Worm (Caenorhabditis elegans) whole organism, L4 larva: ENCODE measurements around the gene gly-1.
A peak's percentile ranks its signal among the peaks of the same experiment; 100 is the strongest.

Experiments used
- F26F4.8 ChIP-seq: fragments of 200-800 bp; sonication (Bioruptor generic); conservative IDR thresholded peaks from 2 replicates; pipeline ENCODE4 v1.3.6; 2022; ENCODE audit warnings: missing genetic modification characterization, missing compliant biosample characterization
- Y48G9A.11 ChIP-seq: fragments of 200-800 bp; sonication (Bioruptor generic); IDR thresholded peaks from 2 replicates; pipeline ENCODE4 v1.3.6; 2022; ENCODE audit warnings: missing genetic modification reagents, missing genetic modification characterization, missing compliant biosample characterization
- Y5F2A.4 ChIP-seq: fragments of 200-800 bp; sonication (Bioruptor generic); optimal IDR thresholded peaks from 2 replicates; lab custom pipeline; 2018; ENCODE audit warnings: mild to moderate bottlenecking, missing genetic modification characterization, missing compliant biosample characterization
- Y75B8A.6 ChIP-seq: fragments of 200-800 bp; sonication (Bioruptor generic); IDR thresholded peaks from 2 replicates; pipeline ENCODE4 v1.3.6; 2022; ENCODE audit warnings: missing genetic modification reagents, missing genetic modification characterization, missing compliant biosample characterization
- ZK546.5 ChIP-seq, 2 experiments: sonication (generic microtip); optimal IDR thresholded peaks; 2 replicates each; lab custom pipeline; 2017; ENCODE audit warnings: missing biosample characterization in 2 of 2, missing genetic modification characterization in 2 of 2
- aha-1 ChIP-seq: fragments of 150-350 bp; peaks from one replicate; lab custom pipeline; 2014; ENCODE audit warnings: missing biosample characterization, missing genetic modification characterization
- ama-1 ChIP-seq: fragments of 150-350 bp; optimal IDR thresholded peaks from 2 replicates; lab custom pipeline; 2014; ENCODE audit warnings: inconsistent platforms, mixed read lengths
- ceh-44 ChIP-seq: fragments of 200-800 bp; sonication (Bioruptor generic); IDR thresholded peaks from 2 replicates; pipeline ENCODE4 v1.3.6; 2022; ENCODE audit warnings: missing genetic modification reagents, missing genetic modification characterization, missing compliant biosample characterization
- ces-1 ChIP-seq: fragments of 150-350 bp; sonication (generic microtip); optimal IDR thresholded peaks from 4 replicates; lab custom pipeline; 2014; ENCODE audit warnings: missing biosample characterization, missing genetic modification reagents, missing genetic modification characterization
- daf-16 ChIP-seq, 3 experiments: sonication (generic microtip); optimal IDR thresholded peaks; 2 replicates each; lab custom pipeline; 2016 to 2017; ENCODE audit warnings: missing genetic modification characterization in 3 of 3, missing genetic modification reagents in 3 of 3, mild to moderate bottlenecking in 2 of 3, missing compliant biosample characterization in 2 of 3, missing biosample characterization in 1 of 3, moderate library complexity in 1 of 3
- dmd-6 ChIP-seq: fragments of 200-800 bp; sonication (Bioruptor generic); IDR thresholded peaks from 2 replicates; pipeline ENCODE4 v1.3.6; 2022; ENCODE audit warnings: missing genetic modification reagents, missing genetic modification characterization, missing compliant biosample characterization
- dmd-8 ChIP-seq: fragments of 200-800 bp; sonication (Bioruptor generic); IDR thresholded peaks from 2 replicates; pipeline ENCODE4 v1.3.6; 2022; ENCODE audit warnings: missing genetic modification characterization, missing compliant biosample characterization
- dmd-9 ChIP-seq: fragments of 200-800 bp; sonication (Bioruptor generic); IDR thresholded peaks from 2 replicates; pipeline ENCODE4 v1.3.6; 2022; ENCODE audit warnings: missing genetic modification reagents, missing genetic modification characterization, missing compliant biosample characterization
- dve-1 ChIP-seq: sonication (generic microtip); optimal IDR thresholded peaks from 2 replicates; lab custom pipeline; 2017; ENCODE audit warnings: antibody characterized with exemption, mild to moderate bottlenecking, missing genetic modification characterization, missing compliant biosample characterization; ENCODE audit not compliant: insufficient read depth
- egl-43 ChIP-seq: fragments of 200-800 bp; sonication (Bioruptor generic); IDR thresholded peaks from 2 replicates; pipeline ENCODE4 v1.3.6; 2022; ENCODE audit warnings: missing genetic modification reagents, missing genetic modification characterization, missing compliant biosample characterization
- lin-1 ChIP-seq: fragments of 200-800 bp; sonication (Bioruptor generic); IDR thresholded peaks from 2 replicates; pipeline ENCODE4 v1.3.6; 2022; ENCODE audit warnings: missing genetic modification reagents, missing genetic modification characterization, missing compliant biosample characterization
- lsy-2 ChIP-seq, 2 experiments: fragments of 150-350 bp in 1 of 2; sonication (generic microtip) in 1 of 2; optimal IDR thresholded peaks; 2 replicates each; lab custom pipeline; 2014 to 2017; ENCODE audit warnings: missing biosample characterization in 2 of 2, missing genetic modification characterization in 2 of 2
- madf-5 ChIP-seq, 2 experiments: fragments of 200-800 bp; sonication (Bioruptor generic); IDR thresholded peaks; 2 replicates each; pipeline ENCODE4 v1.3.6; 2022; ENCODE audit warnings: missing compliant biosample characterization in 2 of 2, missing genetic modification characterization in 2 of 2
- madf-9 ChIP-seq: fragments of 200-800 bp; sonication (Bioruptor generic); conservative IDR thresholded peaks from 2 replicates; pipeline ENCODE4 v1.3.6; 2022; ENCODE audit warnings: missing genetic modification reagents, missing genetic modification characterization, missing compliant biosample characterization
- mep-1 ChIP-seq: fragments of 150-350 bp; sonication (generic microtip); optimal IDR thresholded peaks from 3 replicates; lab custom pipeline; 2014; ENCODE audit warnings: missing biosample characterization, missing genetic modification characterization
- mes-2 ChIP-seq: sonication (generic microtip); optimal IDR thresholded peaks from 2 replicates; lab custom pipeline; 2016; ENCODE audit warnings: missing genotype, mild to moderate bottlenecking, missing genetic modification characterization, missing compliant biosample characterization; ENCODE audit not compliant: poor library complexity, severe bottlenecking
- mxl-2 ChIP-seq: fragments of 200-800 bp; sonication (Bioruptor generic); conservative IDR thresholded peaks from 2 replicates; pipeline ENCODE4 v1.3.6; 2022; ENCODE audit warnings: missing genetic modification reagents, missing genetic modification characterization, missing compliant biosample characterization
- mxl-3 ChIP-seq: fragments of 200-800 bp; sonication (Bioruptor generic); optimal IDR thresholded peaks from 2 replicates; lab custom pipeline; 2018; ENCODE audit warnings: mild to moderate bottlenecking, missing genetic modification characterization, missing compliant biosample characterization
- nhr-10 ChIP-seq: fragments of 150-350 bp; optimal IDR thresholded peaks from 2 replicates; lab custom pipeline; 2014; ENCODE audit warnings: missing biosample characterization, missing genetic modification characterization
- nhr-11 ChIP-seq: fragments of 150-350 bp; optimal IDR thresholded peaks from 2 replicates; lab custom pipeline; 2014; ENCODE audit warnings: missing biosample characterization, missing genetic modification characterization
- nhr-28 ChIP-seq: fragments of 150-350 bp; optimal IDR thresholded peaks from 2 replicates; lab custom pipeline; 2014; ENCODE audit warnings: missing biosample characterization, missing genetic modification characterization
- nhr-41 ChIP-seq: fragments of 200-800 bp; sonication (Bioruptor generic); IDR thresholded peaks from 2 replicates; pipeline ENCODE4 v1.3.6; 2022; ENCODE audit warnings: missing genetic modification reagents, missing genetic modification characterization, missing compliant biosample characterization
- nhr-76 ChIP-seq: fragments of 150-350 bp; optimal IDR thresholded peaks from 2 replicates; lab custom pipeline; 2014; ENCODE audit warnings: missing biosample characterization, missing genetic modification characterization
- nhr-77 ChIP-seq: fragments of 150-350 bp; optimal IDR thresholded peaks from 2 replicates; lab custom pipeline; 2014; ENCODE audit warnings: missing biosample characterization, missing genetic modification characterization
- php-3 ChIP-seq: fragments of 200-800 bp; sonication (Bioruptor generic); IDR thresholded peaks from 2 replicates; pipeline ENCODE4 v1.3.6; 2022; ENCODE audit warnings: missing genetic modification reagents, missing genetic modification characterization, missing compliant biosample characterization
- pqm-1 ChIP-seq: sonication (generic microtip); optimal IDR thresholded peaks from 2 replicates; lab custom pipeline; 2017; ENCODE audit warnings: missing biosample characterization, missing genetic modification characterization
- rbr-2 ChIP-seq: sonication (generic microtip); optimal IDR thresholded peaks from 2 replicates; lab custom pipeline; 2016; ENCODE audit warnings: missing genotype, missing genetic modification characterization, missing compliant biosample characterization
- skn-1 ChIP-seq: fragments of 150-350 bp; optimal IDR thresholded peaks from 2 replicates; lab custom pipeline; 2014; ENCODE audit warnings: missing biosample characterization, missing genetic modification characterization
- snpc-1.2 ChIP-seq: fragments of 200-800 bp; sonication (Bioruptor generic); IDR thresholded peaks from 2 replicates; pipeline ENCODE4 v1.3.6; 2022; ENCODE audit warnings: missing genetic modification reagents, missing genetic modification characterization, missing compliant biosample characterization
- unc-62 ChIP-seq, 3 experiments: fragments of 150-350 bp in 1 of 3; sonication (generic microtip); optimal IDR thresholded peaks in 2 of 3; peaks in 1 of 3; 1 replicate in 1 of 3; 2 replicates in 2 of 3; lab custom pipeline; 2014 to 2017; ENCODE audit warnings: missing biosample characterization in 3 of 3, missing genetic modification characterization in 3 of 3, missing genetic modification reagents in 3 of 3, missing genotype in 1 of 3
- vab-7 ChIP-seq: fragments of 200-800 bp; sonication (Bioruptor generic); IDR thresholded peaks from 2 replicates; pipeline ENCODE4 v1.3.6; 2022; ENCODE audit warnings: missing genetic modification reagents, missing genetic modification characterization, missing compliant biosample characterization
- zag-1 ChIP-seq: fragments of 150-350 bp; optimal IDR thresholded peaks from 2 replicates; lab custom pipeline; 2014; ENCODE audit warnings: missing biosample characterization, missing genetic modification characterization
- ztf-11 ChIP-seq: fragments of 150-350 bp; optimal IDR thresholded peaks from 2 replicates; lab custom pipeline; 2014; ENCODE audit warnings: missing biosample characterization, missing genetic modification characterization

The gly-1 gene

ce11 chrII:10917174-10917573 is 15.2 kb upstream of the gly-1 start, which contains the start of gene F44F4.10:
Gene F44F4.10 (minus strand): TSS chrII:10917274.
- TF ChIP-seq daf-16 (GFP tag; optimal IDR thresholded peaks at IDR 0.05; lab: Kevin White, UChicago) (no peak), daf-16 (tag; optimal IDR thresholded peaks at IDR 0.05; lab: Kevin White, UChicago) (no peak), unc-62 (GFP tag; optimal IDR thresholded peaks at IDR 0.05 in 1 of 2; lab: Kevin White, UChicago) (peak in 1 of 2 experiments; percentile 48), unc-62 (tag; optimal IDR thresholded peaks at IDR 0.05; lab: Kevin White, UChicago) (no peak)

ce11 chrII:10915732-10916131 is 13.7 kb upstream of the gly-1 start, which contains the start of gene F44F4.9:
Gene F44F4.9 (minus strand): TSS chrII:10915832.
- no peak for TF ChIP-seq dmd-8 (GFP tag; lab: Robert Waterston, UW)
- no peak for TF ChIP-seq php-3 (GFP tag; lab: Robert Waterston, UW)
- TF ChIP-seq vab-7: no peak
- no peak for TF ChIP-seq nhr-41 (GFP tag; lab: Robert Waterston, UW)
- TF ChIP-seq mes-2: no peak

ce11 chrII:10914366-10914765 is 12.4 kb upstream of the gly-1 start, which contains the start of gene F44F4.15:
Gene F44F4.15 (plus strand): TSS chrII:10914666.
- TF ChIP-seq lin-1 (GFP tag; lab: Robert Waterston, UW) (no peak), skn-1 (tag; lab: Kevin White, UChicago) (no peak), mxl-3 (GFP tag; lab: Kevin White, UChicago) (no peak), nhr-11 (tag; lab: Kevin White, UChicago) (no peak), aha-1 (tag; lab: Kevin White, UChicago) (no peak), egl-43 (GFP tag; lab: Robert Waterston, UW) (no peak), nhr-77 (tag; lab: Kevin White, UChicago) (no peak), ZK546.5 (tag; optimal IDR thresholded peaks at IDR 0.05; lab: Kevin White, UChicago) (no peak), rbr-2 (tag; lab: Kevin White, UChicago) (no peak), ceh-44 (GFP tag; lab: Robert Waterston, UW) (no peak), dve-1 (tag; lab: Kevin White, UChicago) (no peak), madf-5 (GFP tag; IDR thresholded peaks at IDR 0.05; lab: Robert Waterston, UW) (no peak)

- TF ChIP-seq Y5F2A.4 (no peak), unc-62 (GFP tag; optimal IDR thresholded peaks at IDR 0.05 in 1 of 2; lab: Kevin White, UChicago) (peak in 1 of 2 experiments; percentile 96), unc-62 (tag; optimal IDR thresholded peaks at IDR 0.05; lab: Kevin White, UChicago) (no peak), dmd-6 (GFP tag; lab: Robert Waterston, UW) (no peak), nhr-76 (tag; lab: Kevin White, UChicago) (no peak)
These were observed 11.0 kb upstream of the gly-1 start for ce11 chrII:10912995-10913394.

ce11 chrII:10910219-10910618 is 8.2 kb upstream of the gly-1 start, which contains the start of gene sra-11:
Gene sra-11 (minus strand): TSS chrII:10910319.
- TF ChIP-seq daf-16 (GFP tag; optimal IDR thresholded peaks at IDR 0.05; lab: Kevin White, UChicago): no peak
- no peak for TF ChIP-seq daf-16 (tag; optimal IDR thresholded peaks at IDR 0.05; lab: Kevin White, UChicago)
- no peak for TF ChIP-seq ama-1 (lab: Kevin White, UChicago)
- TF ChIP-seq F26F4.8: no peak
- no peak for TF ChIP-seq nhr-10
- no peak for TF ChIP-seq zag-1
- TF ChIP-seq dmd-9 (GFP tag; lab: Robert Waterston, UW): no peak
- TF ChIP-seq mxl-2 (GFP tag; lab: Robert Waterston, UW): no peak
- no peak for TF ChIP-seq Y48G9A.11 (GFP tag; lab: Robert Waterston, UW)
- TF ChIP-seq snpc-1.2: no peak
- TF ChIP-seq Y75B8A.6 (GFP tag; lab: Robert Waterston, UW): no peak
- TF ChIP-seq madf-9 (GFP tag; lab: Robert Waterston, UW): no peak
- no peak for TF ChIP-seq mep-1 (tag; lab: Kevin White, UChicago)
- no peak for TF ChIP-seq ztf-11 (tag; lab: Kevin White, UChicago)
- TF ChIP-seq ces-1 (GFP tag; lab: Kevin White, UChicago): no peak
- no peak for TF ChIP-seq madf-5 (GFP tag; IDR thresholded peaks at IDR 0.05; lab: Robert Waterston, UW)
- no peak for TF ChIP-seq egl-43 (GFP tag; lab: Robert Waterston, UW)
- no peak for TF ChIP-seq lsy-2 (tag; optimal IDR thresholded peaks at IDR 0.05; lab: Kevin White, UChicago)
- no peak for TF ChIP-seq pqm-1
- TF ChIP-seq nhr-28 (tag; lab: Kevin White, UChicago): no peak
- TF ChIP-seq, all 104 proteins: peak for 0
